Worm (Caenorhabditis elegans) whole organism, L2 larva: Measurements from ENCODE around the gene T06E4.7.

Source experiments
- C34F6.9 ChIP-seq: fragments of 150-350 bp; optimal IDR thresholded peaks from 2 replicates; lab custom pipeline; 2014; ENCODE audit warnings: missing biosample characterization, missing genetic modification characterization
- Y55F3AM.14 ChIP-seq: fragments of 200-800 bp; sonication (Bioruptor generic); optimal IDR thresholded peaks from 2 replicates; lab custom pipeline; 2018; ENCODE audit warnings: mild to moderate bottlenecking, missing genetic modification characterization, missing compliant biosample characterization
- ZK546.5 ChIP-seq: sonication (generic microtip); optimal IDR thresholded peaks from 2 replicates; lab custom pipeline; 2017; ENCODE audit warnings: missing biosample characterization, missing genetic modification characterization
- alr-1 ChIP-seq: fragments of 150-350 bp; optimal IDR thresholded peaks from 2 replicates; lab custom pipeline; 2014; ENCODE audit warnings: missing biosample characterization, missing genetic modification characterization
- aly-2 ChIP-seq: fragments of 150-350 bp; optimal IDR thresholded peaks from 2 replicates; lab custom pipeline; 2014; ENCODE audit warnings: missing biosample characterization, missing genetic modification characterization
- ama-1 ChIP-seq: fragments of 150-350 bp; optimal IDR thresholded peaks from 2 replicates; lab custom pipeline; 2018; ENCODE audit warnings: inconsistent platforms
- blmp-1 ChIP-seq: sonication (generic microtip); optimal IDR thresholded peaks from 2 replicates; lab custom pipeline; 2017; ENCODE audit warnings: missing genetic modification characterization, mild to moderate bottlenecking, missing compliant biosample characterization, antibody characterized with exemption, moderate library complexity; ENCODE audit not compliant: insufficient read depth
- ceh-16 ChIP-seq: fragments of 150-350 bp; optimal IDR thresholded peaks from 2 replicates; lab custom pipeline; 2014; ENCODE audit warnings: missing biosample characterization, missing genetic modification characterization
- ceh-82 ChIP-seq: fragments of 150-350 bp; optimal IDR thresholded peaks from 2 replicates; lab custom pipeline; 2014; ENCODE audit warnings: missing biosample characterization, missing genetic modification characterization
- dmd-4 ChIP-seq: sonication (generic microtip); optimal IDR thresholded peaks from 2 replicates; lab custom pipeline; 2017; ENCODE audit warnings: missing biosample characterization, missing genetic modification characterization
- elt-1 ChIP-seq: fragments of 150-350 bp; optimal IDR thresholded peaks from 2 replicates; lab custom pipeline; 2014; ENCODE audit warnings: missing biosample characterization, missing genetic modification characterization
- elt-3 ChIP-seq: sonication (generic microtip); optimal IDR thresholded peaks from 2 replicates; lab custom pipeline; 2017; ENCODE audit warnings: missing biosample characterization, missing genetic modification characterization
- fos-1 ChIP-seq: fragments of 150-350 bp; optimal IDR thresholded peaks from 2 replicates; lab custom pipeline; 2014; ENCODE audit warnings: missing biosample characterization, missing genetic modification characterization
- gmeb-1 ChIP-seq: fragments of 150-350 bp; optimal IDR thresholded peaks from 2 replicates; lab custom pipeline; 2014; ENCODE audit warnings: missing biosample characterization, missing genetic modification characterization
- lin-11 ChIP-seq: fragments of 150-350 bp; sonication (generic microtip); optimal IDR thresholded peaks from 2 replicates; lab custom pipeline; 2014; ENCODE audit warnings: missing biosample characterization, missing genetic modification characterization, inconsistent platforms, mixed read lengths
- lin-13 ChIP-seq: fragments of 150-350 bp; optimal IDR thresholded peaks from 2 replicates; lab custom pipeline; 2014; ENCODE audit warnings: missing biosample characterization, missing genetic modification reagents, missing genetic modification characterization
- lin-39 ChIP-seq: fragments of 150-350 bp; optimal IDR thresholded peaks from 2 replicates; lab custom pipeline; 2014; ENCODE audit warnings: missing biosample characterization, missing genetic modification reagents, missing genetic modification characterization
- mab-5 ChIP-seq: fragments of 150-350 bp; optimal IDR thresholded peaks from 2 replicates; lab custom pipeline; 2014; ENCODE audit warnings: missing biosample characterization, missing genetic modification characterization
- mbf-1 ChIP-seq: sonication (generic microtip); optimal IDR thresholded peaks from 2 replicates; lab custom pipeline; 2017; ENCODE audit warnings: missing biosample characterization, missing genetic modification characterization
- mdl-1 ChIP-seq, 2 experiments: fragments of 150-350 bp in 1 of 2; sonication (generic microtip) in 1 of 2; optimal IDR thresholded peaks; 2 replicates each; lab custom pipeline; 2017; ENCODE audit warnings: missing biosample characterization in 2 of 2, missing genetic modification characterization in 2 of 2
- nhr-10 ChIP-seq: sonication (generic microtip); optimal IDR thresholded peaks from 2 replicates; lab custom pipeline; 2017; ENCODE audit warnings: missing biosample characterization, missing genetic modification characterization
- nhr-11 ChIP-seq: fragments of 150-350 bp; optimal IDR thresholded peaks from 2 replicates; lab custom pipeline; 2014; ENCODE audit warnings: missing biosample characterization, missing genetic modification characterization
- nhr-12 ChIP-seq: fragments of 150-350 bp; optimal IDR thresholded peaks from 2 replicates; lab custom pipeline; 2014; ENCODE audit warnings: missing biosample characterization, missing genetic modification characterization
- nhr-23 ChIP-seq: fragments of 150-350 bp; optimal IDR thresholded peaks from 2 replicates; lab custom pipeline; 2014; ENCODE audit warnings: missing biosample characterization, missing genetic modification reagents, missing genetic modification characterization
- nhr-237 ChIP-seq: fragments of 150-350 bp; optimal IDR thresholded peaks from 2 replicates; lab custom pipeline; 2014; ENCODE audit warnings: missing biosample characterization, missing genetic modification characterization
- nhr-25 ChIP-seq: fragments of 150-350 bp; sonication (generic microtip); optimal IDR thresholded peaks from 3 replicates; lab custom pipeline; 2014; ENCODE audit warnings: missing biosample characterization, missing genetic modification characterization
- sem-4 ChIP-seq: fragments of 150-350 bp; optimal IDR thresholded peaks from 2 replicates; lab custom pipeline; 2014; ENCODE audit warnings: missing biosample characterization, missing genetic modification reagents, missing genetic modification characterization
- skn-1 ChIP-seq: sonication (generic microtip); optimal IDR thresholded peaks from 2 replicates; lab custom pipeline; 2017; ENCODE audit warnings: missing biosample characterization, missing genetic modification characterization
- sma-3 ChIP-seq: sonication (generic microtip); optimal IDR thresholded peaks from 2 replicates; lab custom pipeline; 2016; ENCODE audit warnings: missing genetic modification reagents, missing genetic modification characterization, missing compliant biosample characterization
- sma-9 ChIP-seq, 2 experiments: fragments of 150-350 bp in 1 of 2; sonication (generic microtip) in 1 of 2; optimal IDR thresholded peaks; 2 replicates each; lab custom pipeline; 2014 to 2016; ENCODE audit warnings: missing genetic modification characterization in 2 of 2, mild to moderate bottlenecking in 1 of 2, missing biosample characterization in 1 of 2, missing compliant biosample characterization in 1 of 2, missing genetic modification reagents in 1 of 2, moderate library complexity in 1 of 2
- unc-39 ChIP-seq: fragments of 150-350 bp; optimal IDR thresholded peaks from 2 replicates; lab custom pipeline; 2014; ENCODE audit warnings: missing biosample characterization, missing genetic modification characterization
- unc-55 ChIP-seq: fragments of 150-350 bp; sonication (generic microtip); optimal IDR thresholded peaks from 3 replicates; lab custom pipeline; 2014; ENCODE audit warnings: missing biosample characterization, missing genetic modification reagents, missing genetic modification characterization
- zag-1 ChIP-seq: fragments of 150-350 bp; optimal IDR thresholded peaks from 2 replicates; lab custom pipeline; 2014; ENCODE audit warnings: missing biosample characterization, missing genetic modification characterization
- ztf-1 ChIP-seq: fragments of 200-800 bp; sonication (Bioruptor generic); conservative IDR thresholded peaks from 2 replicates; pipeline ENCODE4 v1.3.6; 2022; ENCODE audit warnings: missing genetic modification characterization, missing compliant biosample characterization
- ztf-11 ChIP-seq: sonication (generic microtip); optimal IDR thresholded peaks from 2 replicates; lab custom pipeline; 2017; ENCODE audit warnings: missing biosample characterization, missing genetic modification characterization
- ztf-4 ChIP-seq: fragments of 150-350 bp; optimal IDR thresholded peaks from 2 replicates; lab custom pipeline; 2014; ENCODE audit warnings: missing biosample characterization, missing genetic modification characterization

The T06E4.7 gene

DNA sequence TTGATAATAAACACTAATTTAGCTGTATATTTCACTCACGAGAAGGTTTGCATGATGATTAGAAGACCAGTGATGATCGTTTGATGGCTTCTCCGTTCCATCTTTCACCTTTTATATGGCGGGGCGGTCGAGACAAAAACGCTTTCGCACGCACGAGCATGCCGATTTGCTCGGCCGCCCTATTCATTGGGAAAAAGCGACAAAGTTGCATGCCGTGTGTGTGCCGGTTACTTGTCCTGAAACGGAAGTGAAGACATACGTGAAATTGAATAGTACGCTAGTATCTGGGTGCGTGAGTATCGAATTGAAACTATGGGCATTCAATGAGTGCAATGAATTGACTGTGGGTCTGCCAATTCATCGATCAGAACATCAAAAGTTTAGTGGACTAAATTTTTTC, 3.4 kb upstream of the T06E4.7 start, which contains the start of gene idpc-5:
Gene idpc-5, minus strand, starts transcription at position 101 of the 400 bp plus-strand sequence.
- TF ChIP-seq fos-1 (tag; lab: Kevin White, UChicago): no peak
- TF ChIP-seq mab-5 (tag; lab: Kevin White, UChicago): no peak
- no peak for TF ChIP-seq ceh-16 (tag; lab: Kevin White, UChicago)
- no peak for TF ChIP-seq ztf-4
- TF ChIP-seq mdl-1 (tag; optimal IDR thresholded peaks at IDR 0.05; lab: Kevin White, UChicago): no peak
- no peak for TF ChIP-seq unc-55
- no peak for TF ChIP-seq nhr-237 (tag; lab: Kevin White, UChicago)
- TF ChIP-seq ZK546.5 (tag; lab: Kevin White, UChicago): no peak
- TF ChIP-seq dmd-4: no peak
- TF ChIP-seq aly-2: no peak
- no peak for TF ChIP-seq sem-4 (tag; lab: Kevin White, UChicago)
- TF ChIP-seq nhr-23 (tag; lab: Kevin White, UChicago): no peak
- no peak for TF ChIP-seq C34F6.9

DNA sequence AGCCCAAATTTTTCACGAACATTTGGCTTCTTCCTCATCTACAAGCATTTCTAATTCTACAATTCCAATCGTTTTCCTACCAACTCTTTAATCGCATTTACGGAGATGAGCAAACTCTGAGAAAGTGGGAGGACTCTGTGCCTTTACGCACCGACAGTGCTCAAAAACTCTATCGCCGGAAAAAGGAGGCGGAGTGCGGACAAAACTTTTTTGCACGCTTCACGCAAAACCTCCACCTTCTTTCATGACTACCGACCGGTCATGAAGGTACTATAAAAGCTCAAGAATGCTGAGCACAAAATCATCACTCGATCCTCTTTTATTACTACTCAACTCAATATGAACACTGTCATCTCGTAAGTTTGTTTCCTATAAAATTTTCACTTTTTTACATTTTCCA, 1.1 kb upstream of the T06E4.7 start, which contains the start of gene idpc-4:
Gene idpc-4, plus strand, starts transcription at position 301 of the 400 bp plus-strand sequence.
- TF ChIP-seq C34F6.9: no peak

DNA sequence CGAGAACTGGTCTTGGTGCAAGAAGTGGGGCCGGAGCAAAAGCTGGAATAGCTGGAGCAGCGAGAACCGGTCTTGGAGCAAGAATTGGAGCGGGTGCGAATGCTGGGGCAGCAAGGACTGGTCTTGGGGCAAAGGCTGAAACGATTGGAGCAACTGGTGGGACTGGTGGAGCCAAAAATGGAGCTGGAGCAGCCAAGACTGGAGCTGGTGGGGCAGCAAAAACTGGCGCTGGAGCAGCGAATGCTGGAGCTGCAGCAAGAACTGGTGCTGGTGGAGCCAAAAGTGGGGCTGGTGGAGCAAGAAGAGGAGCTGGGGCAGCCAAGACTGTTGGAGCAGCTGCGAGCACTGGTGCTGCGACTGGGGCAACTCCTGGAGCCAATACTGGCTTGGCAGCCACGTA, 2.4 kb downstream of the T06E4.7 start:
- TF ChIP-seq ztf-1 (GFP tag; lab: Robert Waterston, UW) (no peak), elt-3 (tag; lab: Kevin White, UChicago) (no peak), nhr-12 (no peak), zag-1 (no peak), sma-3 (GFP tag; lab: Kevin White, UChicago) (no peak), aly-2 (no peak), sem-4 (tag; lab: Kevin White, UChicago) (no peak), dmd-4 (no peak)

- no peak for TF ChIP-seq nhr-23 (tag; lab: Kevin White, UChicago)
Observed at ce11 chrV:9629114-9629513, 2.9 kb downstream of the T06E4.7 start, which contains the start of gene idpc-3. Gene idpc-3 (minus strand): TSS chrV:9629214.

ce11 chrV:9629643-9630042, 3.4 kb downstream of the T06E4.7 start, which contains the start of gene col-146:
Gene col-146 (plus strand): TSS chrV:9629943.
- TF ChIP-seq unc-55 (no peak), ama-1 (lab: Kevin White, UChicago) (no peak), nhr-10 (tag; lab: Kevin White, UChicago) (no peak), gmeb-1 (tag; lab: Kevin White, UChicago) (no peak), sem-4 (tag; lab: Kevin White, UChicago) (no peak), aly-2 (no peak), sma-3 (GFP tag; lab: Kevin White, UChicago) (no peak), ZK546.5 (tag; lab: Kevin White, UChicago) (no peak), nhr-23 (tag; lab: Kevin White, UChicago) (no peak), alr-1 (tag; lab: Kevin White, UChicago) (no peak), ceh-82 (no peak), nhr-25 (no peak), skn-1 (tag; lab: Kevin White, UChicago) (no peak), nhr-237 (tag; lab: Kevin White, UChicago) (no peak), fos-1 (tag; lab: Kevin White, UChicago) (no peak), mbf-1 (tag; lab: Kevin White, UChicago) (no peak), lin-11 (tag; lab: Kevin White, UChicago) (no peak)

DNA sequence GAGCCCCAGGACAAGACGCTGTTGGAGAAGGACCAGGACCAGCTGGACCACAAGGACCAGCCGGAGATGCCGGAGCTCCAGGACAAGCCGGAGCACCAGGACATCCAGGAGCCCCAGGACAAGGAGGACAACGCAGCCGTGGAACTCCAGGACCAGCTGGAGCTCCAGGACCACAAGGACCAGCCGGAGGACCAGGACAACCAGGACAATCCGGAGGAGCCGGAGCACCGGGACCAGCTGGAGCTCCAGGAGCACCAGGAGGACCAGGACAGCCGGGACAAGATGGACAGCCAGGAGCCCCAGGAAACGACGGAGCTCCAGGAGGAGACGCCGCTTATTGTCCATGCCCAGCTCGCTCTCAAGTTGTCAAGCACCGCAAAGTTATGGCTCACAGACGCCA, 4.3 kb downstream of the T06E4.7 start:
- no peak for TF ChIP-seq elt-1 (tag; lab: Kevin White, UChicago)
- no peak for TF ChIP-seq gmeb-1 (tag; lab: Kevin White, UChicago)
- no peak for TF ChIP-seq nhr-10 (tag; lab: Kevin White, UChicago)
- TF ChIP-seq ztf-1 (GFP tag; lab: Robert Waterston, UW): no peak
- no peak for TF ChIP-seq unc-39
- no peak for TF ChIP-seq mdl-1 (tag; optimal IDR thresholded peaks at IDR 0.05; lab: Kevin White, UChicago)
- no peak for TF ChIP-seq Y55F3AM.14 (GFP tag; lab: Kevin White, UChicago)
- no peak for TF ChIP-seq sem-4 (tag; lab: Kevin White, UChicago)

ce11 chrV:9630944-9631343, 4.7 kb downstream of the T06E4.7 start, which contains the start of gene T06E4.5:
Gene T06E4.5 (plus strand): TSS chrV:9631244.
- TF ChIP-seq fos-1 (tag; lab: Kevin White, UChicago): no peak
- no peak for TF ChIP-seq gmeb-1 (tag; lab: Kevin White, UChicago)
- no peak for TF ChIP-seq lin-39 (tag; lab: Kevin White, UChicago)
- TF ChIP-seq ztf-11 (tag; lab: Kevin White, UChicago): no peak
- no peak for TF ChIP-seq nhr-23 (tag; lab: Kevin White, UChicago)
- no peak for TF ChIP-seq lin-13 (GFP tag; lab: Kevin White, UChicago)
- no peak for TF ChIP-seq alr-1 (tag; lab: Kevin White, UChicago)
- no peak for TF ChIP-seq lin-11 (tag; lab: Kevin White, UChicago)
- TF ChIP-seq ztf-1 (GFP tag; lab: Robert Waterston, UW): no peak
- no peak for TF ChIP-seq sma-9 (GFP tag; optimal IDR thresholded peaks at IDR 0.05; lab: Kevin White, UChicago)
- no peak for TF ChIP-seq sma-9 (tag; optimal IDR thresholded peaks at IDR 0.05; lab: Kevin White, UChicago)
- TF ChIP-seq elt-1 (tag; lab: Kevin White, UChicago): no peak
- no peak for TF ChIP-seq dmd-4
- TF ChIP-seq blmp-1 (tag; lab: Kevin White, UChicago): no peak
- no peak for TF ChIP-seq nhr-11 (tag; lab: Kevin White, UChicago)
- TF ChIP-seq sem-4 (tag; lab: Kevin White, UChicago): no peak
- no peak for TF ChIP-seq unc-55
